Worm (Caenorhabditis elegans): ENCODE data around the gene nfx-1.

The nfx-1 gene

ce11 chrIII:6427205-6427604, 52.0 kb downstream of the nfx-1 start, which contains the start of gene C05D11.8:
Gene C05D11.8 (minus strand): TSS chrIII:6427305.
- no peak for TF ChIP-seq tbp1 (GFP tag; optimal IDR thresholded peaks at IDR 0.05)
- no peak for TF ChIP-seq F57A8.1 (GFP tag; optimal IDR thresholded peaks at IDR 0.05)
- no peak for TF ChIP-seq C06A6.2 (GFP tag; conservative IDR thresholded peaks at IDR 0.05)
- no peak for TF ChIP-seq madf-8 (GFP tag; conservative IDR thresholded peaks at IDR 0.05)
- TF ChIP-seq Y79H2A.3 (GFP tag; conservative IDR thresholded peaks at IDR 0.05) = no peak
- no peak for TF ChIP-seq zim-3 (tag; optimal IDR thresholded peaks at IDR 0.05)
- no peak for TF ChIP-seq lag-1 (GFP tag; IDR thresholded peaks at IDR 0.05)
- TF ChIP-seq F10E7.11 (tag; optimal IDR thresholded peaks at IDR 0.05) = no peak
- TF ChIP-seq egl-18 (GFP tag; IDR thresholded peaks at IDR 0.05) = no peak
- no peak for TF ChIP-seq akir-1 (GFP tag; optimal IDR thresholded peaks at IDR 0.05)
- no peak for TF ChIP-seq ztf-22 (GFP tag; optimal IDR thresholded peaks at IDR 0.05)
- TF ChIP-seq F49E8.2 (tag; optimal IDR thresholded peaks at IDR 0.05; ENCODE audit: insufficient read depth) = no peak
- no peak for TF ChIP-seq ztf-25 (GFP tag; IDR thresholded peaks at IDR 0.05)
- no peak for TF ChIP-seq dox-1 (GFP tag; IDR thresholded peaks at IDR 0.05)
- no peak for TF ChIP-seq tlf-1 (GFP tag; optimal IDR thresholded peaks at IDR 0.05)
- no peak for TF ChIP-seq tbx-9 (tag; optimal IDR thresholded peaks at IDR 0.05; ENCODE audit: borderline replicate concordance)
- no peak for TF ChIP-seq B0261.1 (tag; optimal IDR thresholded peaks at IDR 0.05)

Measured in whole organism, young adult.